Fruit fly (Drosophila melanogaster) whole organism, embryonic: ENCODE data around the gene Cad99C.
A peak's percentile ranks its signal among the peaks of the same experiment; 100 is the strongest.

Experiments
- CG10274 ChIP-seq: fragments of 200-800 bp; sonication (Bioruptor generic); optimal IDR thresholded peaks from 3 replicates; lab custom pipeline; 2017; ENCODE audit warnings: missing biosample characterization, mild to moderate bottlenecking, missing genetic modification characterization
- CG11456 ChIP-seq: fragments of 200-800 bp; sonication (Bioruptor generic); IDR thresholded peaks from 3 replicates; pipeline ENCODE4 v1.3.6; 2022; ENCODE audit warnings: missing biosample characterization, missing genetic modification characterization
- CG13287 ChIP-seq: fragments of 200-800 bp; sonication (Bioruptor generic); IDR thresholded peaks from 2 replicates; pipeline ENCODE4 v1.3.6; 2022; ENCODE audit warnings: missing biosample characterization, missing genetic modification characterization; ENCODE audit not compliant: partially characterized antibody
- CG13894 ChIP-seq: fragments of 200-800 bp; sonication (Bioruptor generic); optimal IDR thresholded peaks from 3 replicates; lab custom pipeline; 2018; ENCODE audit warnings: missing biosample characterization, mild to moderate bottlenecking, missing genetic modification characterization, moderate library complexity
- CG14860 ChIP-seq: fragments of 200-800 bp; sonication (Bioruptor generic); IDR thresholded peaks from 3 replicates; pipeline ENCODE4 v1.3.6; 2022; ENCODE audit warnings: missing biosample characterization, missing genetic modification characterization; ENCODE audit not compliant: partially characterized antibody
- CG15514 ChIP-seq: fragments of 200-800 bp; sonication (Bioruptor generic); optimal IDR thresholded peaks from 3 replicates; lab custom pipeline; 2017; ENCODE audit warnings: missing biosample characterization, missing genetic modification characterization, mild to moderate bottlenecking, moderate library complexity, missing genetic modification reagents
- CG17385 ChIP-seq: fragments of 200-800 bp; sonication (Bioruptor generic); optimal IDR thresholded peaks from 3 replicates; lab custom pipeline; 2018; ENCODE audit warnings: missing biosample characterization, mild to moderate bottlenecking, missing genetic modification characterization
- CG1832 ChIP-seq: fragments of 200-800 bp; sonication (Bioruptor generic); optimal IDR thresholded peaks from 2 replicates; lab custom pipeline; 2017; ENCODE audit warnings: missing biosample characterization, mild to moderate bottlenecking, missing genetic modification characterization, inconsistent platforms
- CG18599 ChIP-seq: fragments of 200-800 bp; sonication (Bioruptor generic); optimal IDR thresholded peaks from 3 replicates; lab custom pipeline; 2017; ENCODE audit warnings: missing biosample characterization, missing genetic modification characterization, mild to moderate bottlenecking, moderate library complexity, missing genetic modification reagents
- CG18619 ChIP-seq: fragments of 200-800 bp; sonication (Bioruptor generic); optimal IDR thresholded peaks from 3 replicates; lab custom pipeline; 2017; ENCODE audit warnings: missing biosample characterization, mild to moderate bottlenecking, missing genetic modification characterization
- CG30403 ChIP-seq: fragments of 200-800 bp; sonication (Bioruptor generic); optimal IDR thresholded peaks from 3 replicates; lab custom pipeline; 2016; ENCODE audit warnings: missing biosample characterization, missing genetic modification characterization
- CG43689 ChIP-seq: fragments of 200-800 bp; sonication (Bioruptor generic); IDR thresholded peaks from 2 replicates; pipeline ENCODE4 v1.3.6; 2022; ENCODE audit warnings: missing biosample characterization, missing genetic modification characterization
- CG6813 ChIP-seq: fragments of 200-800 bp; sonication (Bioruptor generic); optimal IDR thresholded peaks from 2 replicates; lab custom pipeline; 2017; ENCODE audit warnings: missing biosample characterization, missing genetic modification characterization, mild to moderate bottlenecking, moderate library complexity, missing genetic modification reagents
- CG7556 ChIP-seq: fragments of 200-800 bp; sonication (Bioruptor generic); optimal IDR thresholded peaks from 2 replicates; lab custom pipeline; 2017; ENCODE audit warnings: missing biosample characterization, mild to moderate bottlenecking, missing genetic modification characterization
- CG8359 ChIP-seq: fragments of 200-800 bp; sonication (Bioruptor generic); optimal IDR thresholded peaks from 2 replicates; lab custom pipeline; 2017; ENCODE audit warnings: missing biosample characterization, mild to moderate bottlenecking, missing genetic modification characterization, borderline replicate concordance
- CHES-1-like ChIP-seq: fragments of 200-800 bp; sonication (Bioruptor generic); optimal IDR thresholded peaks from 2 replicates; lab custom pipeline; 2016; ENCODE audit warnings: missing biosample characterization, missing genetic modification characterization
- Dref ChIP-seq: fragments of 200-800 bp; sonication (Bioruptor generic); IDR thresholded peaks from 2 replicates; pipeline ENCODE4 v1.3.6; 2022; ENCODE audit warnings: missing biosample characterization, missing genetic modification characterization
- Fer1 ChIP-seq: fragments of 200-800 bp; sonication (Bioruptor generic); optimal IDR thresholded peaks from 2 replicates; lab custom pipeline; 2017; ENCODE audit warnings: missing biosample characterization, mild to moderate bottlenecking, missing genetic modification characterization
- Fer3 ChIP-seq: fragments of 200-800 bp; sonication (Bioruptor generic); optimal IDR thresholded peaks from 2 replicates; lab custom pipeline; 2018; ENCODE audit warnings: missing biosample characterization, mild to moderate bottlenecking, missing genetic modification characterization, moderate library complexity
- Hr51 ChIP-seq, 2 experiments: fragments of 200-800 bp; sonication (Bioruptor generic); optimal IDR thresholded peaks; 2 replicates in 1 of 2; 3 replicates in 1 of 2; lab custom pipeline; 2016 to 2018; ENCODE audit warnings: missing biosample characterization in 2 of 2, missing genetic modification characterization in 2 of 2, mild to moderate bottlenecking in 1 of 2, moderate library complexity in 1 of 2
- Lpt ChIP-seq: fragments of >200 bp; optimal IDR thresholded peaks from 2 replicates; lab custom pipeline; 2018; ENCODE audit warnings: missing biosample characterization, missing genetic modification characterization
- MTF-1 ChIP-seq: fragments of 200-800 bp; sonication (Bioruptor generic); optimal IDR thresholded peaks from 2 replicates; lab custom pipeline; 2018; ENCODE audit warnings: missing biosample characterization, mild to moderate bottlenecking, missing genetic modification characterization, borderline replicate concordance
- Mad ChIP-seq: fragments of 200-800 bp; sonication (Bioruptor generic); optimal IDR thresholded peaks from 2 replicates; lab custom pipeline; 2016; ENCODE audit warnings: missing biosample characterization, missing genetic modification characterization
- Med ChIP-seq: fragments of 200-800 bp; sonication (Bioruptor generic); peaks from one replicate; lab custom pipeline; 2016; ENCODE audit warnings: missing biosample characterization, missing genetic modification characterization, mild to moderate bottlenecking, inconsistent platforms, moderate library complexity
- Optix ChIP-seq: fragments of 200-800 bp; sonication (Bioruptor generic); IDR thresholded peaks from 3 replicates; pipeline ENCODE4 v1.3.6; 2022; ENCODE audit warnings: missing biosample characterization, missing genetic modification characterization
- Rfx ChIP-seq: fragments of 200-800 bp; sonication (Bioruptor generic); IDR thresholded peaks from 2 replicates; pipeline ENCODE4 v1.3.6; 2022; ENCODE audit warnings: missing biosample characterization, missing genetic modification characterization
- Side ChIP-seq: fragments of 200-800 bp; sonication (Bioruptor generic); optimal IDR thresholded peaks from 2 replicates; lab custom pipeline; 2016; ENCODE audit warnings: missing biosample characterization, missing genetic modification characterization
- Six4 ChIP-seq: fragments of 200-800 bp; sonication (Bioruptor generic); optimal IDR thresholded peaks from 2 replicates; lab custom pipeline; 2016; ENCODE audit warnings: missing biosample characterization, missing genetic modification characterization
- TFAM ChIP-seq: fragments of 200-800 bp; sonication (Bioruptor generic); optimal IDR thresholded peaks from 2 replicates; lab custom pipeline; 2017; ENCODE audit warnings: missing biosample characterization, missing genetic modification characterization, inconsistent platforms
- Taf1 ChIP-seq: fragments of 200-800 bp; sonication (Bioruptor generic); IDR thresholded peaks from 2 replicates; pipeline ENCODE4 v1.3.6; 2022; ENCODE audit warnings: missing biosample characterization, missing genetic modification characterization
- ara ChIP-seq: fragments of 200-800 bp; sonication (Bioruptor generic); IDR thresholded peaks from 2 replicates; pipeline ENCODE4 v1.3.6; 2022; ENCODE audit warnings: missing biosample characterization, missing genetic modification characterization
- bcd ChIP-seq: fragments of 200-800 bp; sonication (Bioruptor generic); optimal IDR thresholded peaks from 2 replicates; lab custom pipeline; 2017; ENCODE audit warnings: missing biosample characterization, mild to moderate bottlenecking, missing genetic modification characterization
- chinmo ChIP-seq: fragments of 200-800 bp; sonication (Bioruptor generic); IDR thresholded peaks from 4 replicates; pipeline ENCODE4 v1.3.6; 2022; ENCODE audit warnings: missing biosample characterization, missing genetic modification characterization; ENCODE audit not compliant: partially characterized antibody
- ci ChIP-seq: fragments of 200-800 bp; sonication (Bioruptor generic); IDR thresholded peaks from 3 replicates; pipeline ENCODE4 v1.3.6; 2022; ENCODE audit warnings: missing biosample characterization, missing genetic modification characterization
- cwo ChIP-seq: fragments of 200-800 bp; sonication (Bioruptor generic); optimal IDR thresholded peaks from 3 replicates; lab custom pipeline; 2017; ENCODE audit warnings: missing biosample characterization, missing genetic modification characterization, mild to moderate bottlenecking, moderate library complexity, missing genetic modification reagents
- dimm ChIP-seq: fragments of 200-800 bp; sonication (Bioruptor generic); IDR thresholded peaks from 2 replicates; pipeline ENCODE4 v1.3.6; 2022; ENCODE audit warnings: missing biosample characterization, missing genetic modification characterization
- dmrt11E ChIP-seq: fragments of 200-800 bp; sonication (Bioruptor generic); optimal IDR thresholded peaks from 3 replicates; lab custom pipeline; 2018; ENCODE audit warnings: missing biosample characterization, mild to moderate bottlenecking, missing genetic modification characterization, moderate library complexity
- dysf ChIP-seq: fragments of 200-800 bp; sonication (Bioruptor generic); IDR thresholded peaks from 3 replicates; pipeline ENCODE4 v1.3.6; 2022; ENCODE audit warnings: missing biosample characterization, missing genetic modification characterization
- eyg ChIP-seq: fragments of 200-800 bp; sonication (Bioruptor generic); optimal IDR thresholded peaks from 3 replicates; lab custom pipeline; 2016; ENCODE audit warnings: missing biosample characterization, missing genetic modification characterization
- fd3F ChIP-seq: fragments of 200-800 bp; sonication (Bioruptor generic); optimal IDR thresholded peaks from 2 replicates; lab custom pipeline; 2018; ENCODE audit warnings: missing biosample characterization, mild to moderate bottlenecking, missing genetic modification characterization, moderate library complexity
- lov ChIP-seq, 2 experiments: fragments of 200-800 bp in 1 of 2; fragments of >200 bp in 1 of 2; sonication (Bioruptor generic) in 1 of 2; IDR thresholded peaks in 1 of 2; optimal IDR thresholded peaks in 1 of 2; 2 replicates in 1 of 2; 3 replicates in 1 of 2; pipeline versions ENCODE4 v1.3.6 to Lab custom; 2017 to 2022; ENCODE audit warnings: missing biosample characterization in 1 of 2, missing genetic modification characterization in 1 of 2
- nau ChIP-seq: fragments of 200-800 bp; sonication (Bioruptor generic); optimal IDR thresholded peaks from 3 replicates; lab custom pipeline; 2017; ENCODE audit warnings: missing biosample characterization, mild to moderate bottlenecking, missing genetic modification characterization, missing genetic modification reagents
- otp ChIP-seq: fragments of 200-800 bp; sonication (Bioruptor generic); IDR thresholded peaks from 3 replicates; pipeline ENCODE4, ENCODE4 v1.3.6; 2022; ENCODE audit warnings: missing biosample characterization, missing genetic modification characterization
- repo ChIP-seq: fragments of 200-800 bp; sonication (Bioruptor generic); optimal IDR thresholded peaks from 2 replicates; lab custom pipeline; 2016; ENCODE audit warnings: missing biosample characterization, missing genetic modification characterization
- sd ChIP-seq: fragments of 200-800 bp; sonication (Bioruptor generic); optimal IDR thresholded peaks from 3 replicates; lab custom pipeline; 2018; ENCODE audit warnings: missing biosample characterization, mild to moderate bottlenecking, missing genetic modification characterization, moderate library complexity
- sens ChIP-seq: fragments of 200-800 bp; sonication (Bioruptor generic); peaks from one replicate; lab custom pipeline; 2016; ENCODE audit warnings: missing biosample characterization, missing genetic modification characterization
- sens-2 ChIP-seq: fragments of 200-800 bp; sonication (Bioruptor generic); IDR thresholded peaks from 2 replicates; pipeline ENCODE4 v1.3.6; 2022; ENCODE audit warnings: missing biosample characterization, missing genetic modification characterization
- slp2 ChIP-seq: fragments of 200-800 bp; sonication (Bioruptor generic); optimal IDR thresholded peaks from 2 replicates; lab custom pipeline; 2016; ENCODE audit warnings: missing biosample characterization, missing genetic modification characterization
- ttk ChIP-seq: fragments of 200-800 bp; sonication (Bioruptor generic); IDR thresholded peaks from 2 replicates; pipeline ENCODE4 v2.1.2; 2022; ENCODE audit warnings: missing biosample characterization, missing genetic modification characterization
- wor ChIP-seq: fragments of 200-800 bp; sonication (Bioruptor generic); IDR thresholded peaks from 2 replicates; pipeline ENCODE4 v1.3.6; 2022; ENCODE audit warnings: missing biosample characterization, missing genetic modification characterization

The Cad99C gene

dm6 chr3R:29891183-29891582 is 49.7 kb downstream of the Cad99C start (continued):
- no peak for TF ChIP-seq ara (GFP tag; lab: Robert Waterston, UW)
- TF ChIP-seq Taf1 (GFP tag; lab: Robert Waterston, UW) = no peak
- no peak for TF ChIP-seq MTF-1 (GFP tag; lab: Kevin White, UChicago)
- no peak for TF ChIP-seq dimm
- TF ChIP-seq CG30403 (GFP tag; lab: Kevin White, UChicago) = no peak
- TF ChIP-seq CG13287 = no peak
- peak; percentile 26 for TF ChIP-seq nau (GFP tag; lab: Kevin White, UChicago)
- TF ChIP-seq fd3F (GFP tag; lab: Kevin White, UChicago) = peak; percentile 15
- TF ChIP-seq repo (GFP tag; lab: Kevin White, UChicago) = no peak
- TF ChIP-seq Dref (GFP tag; lab: Robert Waterston, UW) = no peak
- no peak for TF ChIP-seq CG8359 (GFP tag; lab: Kevin White, UChicago)
- no peak for TF ChIP-seq ci
- peak in 1 of 2 experiments; percentile 9 for TF ChIP-seq Hr51 (GFP tag; optimal IDR thresholded peaks at IDR 0.05; lab: Kevin White, UChicago)
- no peak for TF ChIP-seq dmrt11E (tag; lab: Kevin White, UChicago)
- no peak for TF ChIP-seq CG1832 (GFP tag; lab: Kevin White, UChicago)
- TF ChIP-seq cwo (GFP tag; lab: Kevin White, UChicago) = peak; percentile 11
- no peak for TF ChIP-seq CG43689 (GFP tag; lab: Robert Waterston, UW)
- TF ChIP-seq Med = peak; percentile 92
- peak; percentile 18 for TF ChIP-seq CG7556 (GFP tag; lab: Kevin White, UChicago)
- TF ChIP-seq CG15514 (GFP tag; lab: Kevin White, UChicago) = peak; percentile 42
- no peak for TF ChIP-seq chinmo (GFP tag; lab: Robert Waterston, UW)
- no peak for TF ChIP-seq Lpt (GFP tag; lab: Kevin White, UChicago)
- TF ChIP-seq slp2 (GFP tag; lab: Kevin White, UChicago) = no peak
- peak; percentile 16 for TF ChIP-seq CG17385 (GFP tag; lab: Kevin White, UChicago)
- peak; percentile 53 for TF ChIP-seq Fer1 (GFP tag; lab: Kevin White, UChicago)
- TF ChIP-seq TFAM (GFP tag; lab: Kevin White, UChicago) = no peak
- TF ChIP-seq CG10274 = no peak
- no peak for TF ChIP-seq lov (optimal IDR thresholded peaks at IDR 0.05; lab: Kevin White, UChicago)
- TF ChIP-seq lov (GFP tag; IDR thresholded peaks at IDR 0.05; lab: Robert Waterston, UW) = no peak
- peak; percentile 1 for TF ChIP-seq eyg
- no peak for TF ChIP-seq Mad (GFP tag; lab: Kevin White, UChicago)
- TF ChIP-seq Six4 = no peak
- TF ChIP-seq Rfx (GFP tag; lab: Robert Waterston, UW) = peak; percentile 34; the same call in 1 of the 2 replicates
- TF ChIP-seq Fer3 (tag; lab: Kevin White, UChicago) = peak; percentile 48
- peak; percentile 1 for TF ChIP-seq CG18619 (GFP tag; lab: Kevin White, UChicago)
- peak; percentile 8; the same call in 1 of the 3 replicates for TF ChIP-seq dysf (GFP tag; lab: Robert Waterston, UW)
- no peak for TF ChIP-seq sens-2 (GFP tag; lab: Robert Waterston, UW)
- peak; percentile 71 for TF ChIP-seq CG18599 (GFP tag; lab: Kevin White, UChicago)
- TF ChIP-seq CG11456 = no peak
- TF ChIP-seq Side = peak; percentile 25
- 0 out of 3 replicates have a peak, but pooled peaks have one; percentile 27 for TF ChIP-seq otp (GFP tag; lab: Robert Waterston, UW)
- peak; percentile 31 for TF ChIP-seq CG13894 (tag; lab: Kevin White, UChicago)
- TF ChIP-seq ttk = no peak
- peak; percentile 64 for TF ChIP-seq CG6813 (GFP tag; lab: Kevin White, UChicago)
- TF ChIP-seq sd (tag; lab: Kevin White, UChicago) = peak; percentile 9
- TF ChIP-seq CHES-1-like = peak; percentile 2
- TF ChIP-seq CG14860 = no peak
- TF ChIP-seq sens = peak; percentile 61
- peak; percentile 22 for TF ChIP-seq bcd
- TF ChIP-seq wor = no peak
- TF ChIP-seq Optix (GFP tag; lab: Robert Waterston, UW) = no peak
